Worm (Caenorhabditis elegans) whole organism, mixed stage, embryonic: ENCODE data around the gene B0310.6.

Experiments used
- ceh-83 ChIP-seq: fragments of 200-800 bp; sonication (Bioruptor generic); optimal IDR thresholded peaks from 2 replicates; lab custom pipeline; 2018; ENCODE audit warnings: mild to moderate bottlenecking, missing genetic modification characterization, missing compliant biosample characterization
- hlh-1 ChIP-seq: fragments of 150-350 bp; optimal IDR thresholded peaks from 2 replicates; lab custom pipeline; 2014; ENCODE audit warnings: missing biosample characterization, missing genetic modification reagents, missing genetic modification characterization
- lin-13 ChIP-seq: fragments of 150-350 bp; optimal IDR thresholded peaks from 2 replicates; lab custom pipeline; 2014; ENCODE audit warnings: missing biosample characterization, missing genetic modification characterization
- lsy-2 ChIP-seq: fragments of 150-350 bp; optimal IDR thresholded peaks from 2 replicates; lab custom pipeline; 2014; ENCODE audit warnings: missing biosample characterization, missing genetic modification characterization
- nhr-12 ChIP-seq: fragments of 150-350 bp; optimal IDR thresholded peaks from 2 replicates; lab custom pipeline; 2014; ENCODE audit warnings: missing biosample characterization, missing genetic modification characterization
- nhr-237 ChIP-seq: fragments of 150-350 bp; optimal IDR thresholded peaks from 2 replicates; lab custom pipeline; 2014; ENCODE audit warnings: missing biosample characterization, missing genetic modification characterization
- pha-4 ChIP-seq: fragments of 150-350 bp; optimal IDR thresholded peaks from 2 replicates; lab custom pipeline; 2018; ENCODE audit warnings: missing biosample characterization, missing genetic modification reagents, missing genetic modification characterization
- sem-2 ChIP-seq: fragments of 200-800 bp; sonication (Bioruptor generic); optimal IDR thresholded peaks from 2 replicates; lab custom pipeline; 2018; ENCODE audit warnings: mild to moderate bottlenecking, missing genetic modification characterization, missing compliant biosample characterization
- sptf-1 ChIP-seq: sonication (generic microtip); optimal IDR thresholded peaks from 2 replicates; lab custom pipeline; 2017; ENCODE audit warnings: mild to moderate bottlenecking, missing genetic modification characterization, moderate library complexity, missing compliant biosample characterization
- unc-39 ChIP-seq: fragments of 150-350 bp; optimal IDR thresholded peaks from 2 replicates; lab custom pipeline; 2014; ENCODE audit warnings: missing biosample characterization, missing genetic modification characterization

- TF ChIP-seq ceh-83 (no peak), unc-39 (tag; lab: Kevin White, UChicago) (no peak), lsy-2 (tag; lab: Kevin White, UChicago) (no peak), lin-13 (no peak), sem-2 (GFP tag; lab: Kevin White, UChicago) (no peak), hlh-1 (tag; lab: Kevin White, UChicago) (no peak), sptf-1 (tag; lab: Kevin White, UChicago) (no peak), nhr-237 (tag; lab: Kevin White, UChicago) (no peak), nhr-12 (tag; lab: Kevin White, UChicago) (no peak), pha-4 (tag; lab: Kevin White, UChicago) (no peak)
These were observed 24.0 kb downstream of the B0310.6 start, which contains the start of gene B0310.2 for ce11 chrX:506848-507247.
